Fruit fly (Drosophila melanogaster) whole organism, embryonic: Measurements from ENCODE around the gene CG42487.

Experiments
- ATbp ChIP-seq: fragments of 200-800 bp; sonication (Bioruptor generic); optimal IDR thresholded peaks from 2 replicates; lab custom pipeline; 2017; ENCODE audit warnings: missing biosample characterization, mild to moderate bottlenecking, missing genetic modification characterization, missing genetic modification reagents
- Antp ChIP-seq: fragments of 200-800 bp; sonication (Bioruptor generic); optimal IDR thresholded peaks from 3 replicates; lab custom pipeline; 2016; ENCODE audit warnings: missing biosample characterization, missing genetic modification characterization
- B-H1 ChIP-seq: fragments of 200-800 bp; sonication (Bioruptor generic); IDR thresholded peaks from 3 replicates; pipeline ENCODE4 v1.3.6; 2022; ENCODE audit warnings: missing biosample characterization, missing genetic modification characterization
- Blimp-1 ChIP-seq: fragments of 200-800 bp; sonication (Bioruptor generic); optimal IDR thresholded peaks from 3 replicates; lab custom pipeline; 2018; ENCODE audit warnings: missing biosample characterization, missing genetic modification characterization, mild to moderate bottlenecking, moderate library complexity, missing genetic modification reagents
- CG10267 ChIP-seq: fragments of 200-800 bp; sonication (Bioruptor generic); optimal IDR thresholded peaks from 2 replicates; lab custom pipeline; 2018; ENCODE audit warnings: missing biosample characterization, mild to moderate bottlenecking, missing genetic modification characterization, moderate library complexity
- CG10462 ChIP-seq: fragments of 200-800 bp; sonication (Bioruptor generic); optimal IDR thresholded peaks from 2 replicates; lab custom pipeline; 2016; ENCODE audit warnings: missing biosample characterization, missing genetic modification characterization
- CG12769 ChIP-seq: fragments of 200-800 bp; sonication (Bioruptor generic); optimal IDR thresholded peaks from 2 replicates; lab custom pipeline; 2019; ENCODE audit warnings: missing biosample characterization, mild to moderate bottlenecking, missing genetic modification characterization, moderate library complexity
- CG16815 ChIP-seq: fragments of 200-800 bp; sonication (Bioruptor generic); optimal IDR thresholded peaks from 3 replicates; lab custom pipeline; 2017; ENCODE audit warnings: missing biosample characterization, mild to moderate bottlenecking, missing genetic modification characterization
- CG17361 ChIP-seq: fragments of 200-800 bp; sonication (Bioruptor generic); IDR thresholded peaks from 3 replicates; pipeline ENCODE4 v1.3.6; 2022; ENCODE audit warnings: missing biosample characterization, missing genetic modification characterization
- CG17385 ChIP-seq: fragments of 200-800 bp; sonication (Bioruptor generic); optimal IDR thresholded peaks from 3 replicates; lab custom pipeline; 2018; ENCODE audit warnings: missing biosample characterization, mild to moderate bottlenecking, missing genetic modification characterization
- CG18262 ChIP-seq: fragments of 200-800 bp; optimal IDR thresholded peaks from 3 replicates; lab custom pipeline; 2019; ENCODE audit warnings: missing biosample characterization, mild to moderate bottlenecking, missing genetic modification characterization, moderate library complexity
- CG2199 ChIP-seq: fragments of 200-800 bp; sonication (Bioruptor generic); IDR thresholded peaks from 3 replicates; pipeline ENCODE4 v1.3.6; 2022; ENCODE audit warnings: missing biosample characterization, missing genetic modification characterization
- CG2202 ChIP-seq: fragments of 200-800 bp; sonication (Bioruptor generic); optimal IDR thresholded peaks from 2 replicates; lab custom pipeline; 2018; ENCODE audit warnings: missing biosample characterization, mild to moderate bottlenecking, missing genetic modification characterization
- CG3281 ChIP-seq: fragments of 200-800 bp; sonication (Bioruptor generic); optimal IDR thresholded peaks from 3 replicates; lab custom pipeline; 2017; ENCODE audit warnings: missing biosample characterization, mild to moderate bottlenecking, missing genetic modification characterization
- CG34224 ChIP-seq: fragments of 200-800 bp; sonication (Bioruptor generic); IDR thresholded peaks from 3 replicates; pipeline ENCODE4 v1.3.6; 2022; ENCODE audit warnings: missing biosample characterization, missing genetic modification characterization; ENCODE audit not compliant: partially characterized antibody
- CG3838 ChIP-seq: fragments of 200-800 bp; sonication (Bioruptor generic); optimal IDR thresholded peaks from 3 replicates; lab custom pipeline; 2016; ENCODE audit warnings: missing biosample characterization, missing genetic modification characterization
- CG4282 ChIP-seq: fragments of 200-800 bp; sonication (Bioruptor generic); optimal IDR thresholded peaks from 2 replicates; lab custom pipeline; 2016; ENCODE audit warnings: missing biosample characterization, missing genetic modification characterization
- CG4328 ChIP-seq: fragments of 200-800 bp; sonication (Bioruptor generic); optimal IDR thresholded peaks from 3 replicates; lab custom pipeline; 2017; ENCODE audit warnings: missing biosample characterization, missing genetic modification reagents, missing genetic modification characterization
- CG8924 ChIP-seq: fragments of 200-800 bp; optimal IDR thresholded peaks from 3 replicates; lab custom pipeline; 2019; ENCODE audit warnings: missing biosample characterization, mild to moderate bottlenecking, missing genetic modification characterization, moderate library complexity
- CG9727 ChIP-seq: fragments of 200-800 bp; sonication (Bioruptor generic); optimal IDR thresholded peaks from 3 replicates; lab custom pipeline; 2017; ENCODE audit warnings: missing biosample characterization, mild to moderate bottlenecking, missing genetic modification characterization
- D19A ChIP-seq: fragments of 200-800 bp; optimal IDR thresholded peaks from 3 replicates; lab custom pipeline; 2019; ENCODE audit warnings: missing biosample characterization, mild to moderate bottlenecking, missing genetic modification characterization, moderate library complexity
- Doc2 ChIP-seq: fragments of 200-800 bp; sonication (Bioruptor generic); IDR thresholded peaks from 2 replicates; pipeline ENCODE4 v1.3.6; 2022; ENCODE audit warnings: missing biosample characterization, missing genetic modification characterization
- Dref ChIP-seq: fragments of 200-800 bp; sonication (Bioruptor generic); IDR thresholded peaks from 2 replicates; pipeline ENCODE4 v1.3.6; 2022; ENCODE audit warnings: missing biosample characterization, missing genetic modification characterization
- ERR ChIP-seq: fragments of 200-800 bp; sonication (Bioruptor generic); optimal IDR thresholded peaks from 2 replicates; lab custom pipeline; 2016; ENCODE audit warnings: missing biosample characterization, missing genetic modification characterization
- GATAe ChIP-seq: fragments of 200-800 bp; sonication (Bioruptor generic); conservative IDR thresholded peaks from 2 replicates; pipeline ENCODE4 v1.3.6; 2022; ENCODE audit warnings: missing biosample characterization, missing genetic modification characterization
- MBD-R2 ChIP-seq: fragments of 200-800 bp; sonication (Bioruptor generic); IDR thresholded peaks from 2 replicates; pipeline ENCODE4 v1.3.6; 2022; ENCODE audit warnings: missing biosample characterization, missing genetic modification characterization
- NfI ChIP-seq: fragments of 200-800 bp; sonication (Bioruptor generic); optimal IDR thresholded peaks from 3 replicates; lab custom pipeline; 2018; ENCODE audit warnings: missing biosample characterization, mild to moderate bottlenecking, missing genetic modification characterization, moderate library complexity
- Optix ChIP-seq: fragments of 200-800 bp; sonication (Bioruptor generic); IDR thresholded peaks from 3 replicates; pipeline ENCODE4 v1.3.6; 2022; ENCODE audit warnings: missing biosample characterization, missing genetic modification characterization
- Ravus ChIP-seq: fragments of 200-800 bp; sonication (Bioruptor generic); IDR thresholded peaks from 2 replicates; pipeline ENCODE4 v1.3.6; 2022; ENCODE audit warnings: missing biosample characterization, missing genetic modification characterization
- Sox100B ChIP-seq: fragments of 200-800 bp; sonication (Bioruptor generic); optimal IDR thresholded peaks from 3 replicates; lab custom pipeline; 2018; ENCODE audit warnings: missing biosample characterization, mild to moderate bottlenecking, missing genetic modification characterization
- ap ChIP-seq: fragments of 200-800 bp; sonication (Bioruptor generic); IDR thresholded peaks from 2 replicates; pipeline ENCODE4 v1.3.6; 2022; ENCODE audit warnings: missing biosample characterization, missing genetic modification characterization
- az2 ChIP-seq: fragments of 200-800 bp; sonication (Bioruptor generic); optimal IDR thresholded peaks from 3 replicates; lab custom pipeline; 2016; ENCODE audit warnings: missing biosample characterization, missing genetic modification characterization
- cad ChIP-seq: fragments of >200 bp; optimal IDR thresholded peaks from 2 replicates; lab custom pipeline; 2017; ENCODE audit warnings: missing biosample characterization, missing genetic modification characterization
- cato ChIP-seq: fragments of 200-800 bp; sonication (Bioruptor generic); optimal IDR thresholded peaks from 2 replicates; lab custom pipeline; 2016; ENCODE audit warnings: missing biosample characterization, missing genetic modification characterization, borderline replicate concordance
- caup ChIP-seq: fragments of 200-800 bp; sonication (Bioruptor generic); optimal IDR thresholded peaks from 3 replicates; lab custom pipeline; 2017; ENCODE audit warnings: missing biosample characterization, mild to moderate bottlenecking, missing genetic modification characterization, moderate library complexity; ENCODE audit not compliant: severe bottlenecking
- croc ChIP-seq: fragments of 200-800 bp; sonication (Bioruptor generic); conservative IDR thresholded peaks from 3 replicates; pipeline ENCODE4 v1.3.6; 2022; ENCODE audit warnings: missing biosample characterization, missing genetic modification characterization
- fd96Cb ChIP-seq: fragments of 200-800 bp; sonication (Bioruptor generic); optimal IDR thresholded peaks from 2 replicates; lab custom pipeline; 2018; ENCODE audit warnings: missing biosample characterization, mild to moderate bottlenecking, missing genetic modification characterization, moderate library complexity
- gem ChIP-seq: fragments of 200-800 bp; sonication (Bioruptor generic); optimal IDR thresholded peaks from 2 replicates; lab custom pipeline; 2019; ENCODE audit warnings: missing biosample characterization, mild to moderate bottlenecking, missing genetic modification characterization, moderate library complexity
- grau ChIP-seq: fragments of 200-800 bp; optimal IDR thresholded peaks from 3 replicates; lab custom pipeline; 2019; ENCODE audit warnings: missing biosample characterization, mild to moderate bottlenecking, missing genetic modification characterization, moderate library complexity
- insv ChIP-seq, 2 experiments: fragments of 200-800 bp; sonication (Bioruptor generic); optimal IDR thresholded peaks; 3 replicates each; lab custom pipeline; 2016 to 2018; ENCODE audit warnings: missing biosample characterization in 2 of 2, missing genetic modification characterization in 2 of 2
- jing ChIP-seq: fragments of 200-800 bp; sonication (Bioruptor generic); optimal IDR thresholded peaks from 2 replicates; lab custom pipeline; 2018; ENCODE audit warnings: missing biosample characterization, mild to moderate bottlenecking, missing genetic modification characterization
- lola ChIP-seq, 3 experiments: fragments of >200 bp in 2 of 3; fragments of 200-800 bp in 1 of 3; sonication (Bioruptor generic) in 1 of 3; optimal IDR thresholded peaks; 2 replicates each; lab custom pipeline; 2017 to 2019; ENCODE audit warnings: missing biosample characterization in 3 of 3, missing genetic modification characterization in 3 of 3, mild to moderate bottlenecking in 1 of 3, moderate library complexity in 1 of 3
- nerfin-1 ChIP-seq: fragments of 200-800 bp; sonication (Bioruptor generic); optimal IDR thresholded peaks from 3 replicates; lab custom pipeline; 2019; ENCODE audit warnings: missing biosample characterization, mild to moderate bottlenecking, missing genetic modification characterization, moderate library complexity
- otp ChIP-seq: fragments of 200-800 bp; sonication (Bioruptor generic); IDR thresholded peaks from 3 replicates; pipeline ENCODE4, ENCODE4 v1.3.6; 2022; ENCODE audit warnings: missing biosample characterization, missing genetic modification characterization
- phol ChIP-seq: fragments of 200-800 bp; sonication (Bioruptor generic); optimal IDR thresholded peaks from 3 replicates; lab custom pipeline; 2018; ENCODE audit warnings: missing biosample characterization, mild to moderate bottlenecking, missing genetic modification characterization, moderate library complexity
- pita ChIP-seq: fragments of 200-800 bp; sonication (Bioruptor generic); optimal IDR thresholded peaks from 2 replicates; lab custom pipeline; 2017; ENCODE audit warnings: missing biosample characterization, mild to moderate bottlenecking, missing genetic modification characterization
- shn ChIP-seq: fragments of 200-800 bp; sonication (Bioruptor generic); optimal IDR thresholded peaks from 3 replicates; lab custom pipeline; 2016; ENCODE audit warnings: missing biosample characterization, missing genetic modification characterization
- sima ChIP-seq: fragments of 200-800 bp; sonication (Bioruptor generic); optimal IDR thresholded peaks from 2 replicates; lab custom pipeline; 2016; ENCODE audit warnings: missing biosample characterization, missing genetic modification characterization
- sisA ChIP-seq: fragments of 200-800 bp; sonication (Bioruptor generic); IDR thresholded peaks from 2 replicates; pipeline ENCODE4 v1.3.6; 2022; ENCODE audit warnings: missing biosample characterization, missing genetic modification characterization
- unpg ChIP-seq: fragments of 200-800 bp; sonication (Bioruptor generic); optimal IDR thresholded peaks from 3 replicates; lab custom pipeline; 2018; ENCODE audit warnings: missing biosample characterization, mild to moderate bottlenecking, missing genetic modification characterization, moderate library complexity
- vvl ChIP-seq: fragments of 200-800 bp; sonication (Bioruptor generic); IDR thresholded peaks from 2 replicates; pipeline ENCODE4 v1.3.6; 2022; ENCODE audit warnings: missing biosample characterization, missing genetic modification characterization

CG42487 gene

dm6 chr3R:27920883-27921282 lies 38.2 kb downstream of the CG42487 start, which contains the start of gene CG12259 (continued):
- TF ChIP-seq CG17385 (peak; percentile 21), pita (no peak), CG16815 (GFP tag; lab: Kevin White, UChicago) (no peak), GATAe (no peak), phol (tag; lab: Kevin White, UChicago) (no peak), D19A (tag; lab: Kevin White, UChicago) (no peak), CG10462 (GFP tag; lab: Kevin White, UChicago) (no peak), CG34224 (GFP tag; lab: Robert Waterston, UW) (0 out of 3 replicates have a peak, but pooled peaks have one; percentile 10), CG18262 (peak; percentile 19), sima (GFP tag; lab: Kevin White, UChicago) (no peak), MBD-R2 (GFP tag; lab: Robert Waterston, UW) (peak; percentile 59), CG4328 (GFP tag; lab: Kevin White, UChicago) (no peak), ap (no peak), CG4282 (GFP tag; lab: Kevin White, UChicago) (no peak), CG3281 (no peak), grau (no peak), CG17361 (GFP tag; lab: Robert Waterston, UW) (peak; percentile 27; the same call in 1 of the 3 replicates), otp (no peak), NfI (no peak), CG9727 (GFP tag; lab: Kevin White, UChicago) (no peak), unpg (GFP tag; lab: Kevin White, UChicago) (no peak), shn (GFP tag; lab: Kevin White, UChicago) (no peak), CG12769 (tag; lab: Kevin White, UChicago) (no peak), ERR (GFP tag; lab: Kevin White, UChicago) (no peak), ATbp (peak; percentile 7), CG3838 (GFP tag; lab: Kevin White, UChicago) (no peak), Ravus (GFP tag; lab: Robert Waterston, UW) (no peak), fd96Cb (tag; lab: Kevin White, UChicago) (no peak), CG2202 (tag; lab: Kevin White, UChicago) (no peak), az2 (GFP tag; lab: Kevin White, UChicago) (no peak), CG8924 (tag; lab: Kevin White, UChicago) (no peak), jing (no peak), Antp (no peak), sisA (GFP tag; lab: Robert Waterston, UW) (no peak), nerfin-1 (tag; lab: Kevin White, UChicago) (no peak), Doc2 (GFP tag; lab: Robert Waterston, UW) (no peak), Optix (GFP tag; lab: Robert Waterston, UW) (no peak), CG2199 (GFP tag; lab: Robert Waterston, UW) (no peak), Sox100B (GFP tag; lab: Kevin White, UChicago) (no peak), cad (GFP tag; lab: Kevin White, UChicago) (no peak), lola (GFP tag; optimal IDR thresholded peaks at IDR 0.05; lab: Kevin White, UChicago) (no peak), insv (GFP tag; optimal IDR thresholded peaks at IDR 0.05; lab: Kevin White, UChicago) (no peak), Dref (no peak), cato (GFP tag; lab: Kevin White, UChicago) (no peak), Blimp-1 (GFP tag; lab: Kevin White, UChicago) (no peak), CG10267 (peak; percentile 50), croc (no peak), gem (tag; lab: Kevin White, UChicago) (peak; percentile 29), B-H1 (no peak), vvl (GFP tag; lab: Robert Waterston, UW) (no peak), caup (no peak)
